Fruit fly (Drosophila melanogaster): ENCODE results near the gene CG17261.

Gene CG17261

dm6 chr2L:3092535-3092934 is 50.2 kb downstream of the CG17261 start:
- no peak for TF ChIP-seq EcR (GFP tag; optimal IDR thresholded peaks at IDR 0.05)
- TF ChIP-seq psq (optimal IDR thresholded peaks at IDR 0.05): no peak
- no peak for TF ChIP-seq CG8478 (optimal IDR thresholded peaks at IDR 0.05)
- no peak for TF ChIP-seq Dll (optimal IDR thresholded peaks at IDR 0.05)
- no peak for TF ChIP-seq usp (GFP tag; optimal IDR thresholded peaks at IDR 0.05)
- no peak for TF ChIP-seq pan (optimal IDR thresholded peaks at IDR 0.05)
